Worm (Caenorhabditis elegans) whole organism, mixed stage, embryonic: Measurements from ENCODE around the gene zipt-2.2.
"Not testable (repeated sequence)": the region's sequence is repeated elsewhere in the genome, so short reads cannot be mapped to it uniquely, and the experiment has no call there.

Experiments used
- M03D4.4 ChIP-seq: sonication (generic microtip); optimal IDR thresholded peaks from 2 replicates; lab custom pipeline; 2017; ENCODE audit warnings: mild to moderate bottlenecking, missing genetic modification characterization, missing compliant biosample characterization
- blmp-1 ChIP-seq: fragments of 150-350 bp; optimal IDR thresholded peaks from 2 replicates; lab custom pipeline; 2014; ENCODE audit warnings: missing biosample characterization, missing genetic modification characterization
- ceh-39 ChIP-seq: fragments of 150-350 bp; optimal IDR thresholded peaks from 2 replicates; lab custom pipeline; 2014; ENCODE audit warnings: missing biosample characterization, missing genetic modification characterization
- ceh-43 ChIP-seq: fragments of 200-800 bp; sonication (Bioruptor generic); optimal IDR thresholded peaks from 2 replicates; lab custom pipeline; 2018; ENCODE audit warnings: mild to moderate bottlenecking, missing genetic modification characterization, moderate library complexity, missing compliant biosample characterization
- ceh-83 ChIP-seq: fragments of 200-800 bp; sonication (Bioruptor generic); optimal IDR thresholded peaks from 2 replicates; lab custom pipeline; 2018; ENCODE audit warnings: mild to moderate bottlenecking, missing genetic modification characterization, missing compliant biosample characterization
- ces-1 ChIP-seq: fragments of 150-350 bp; optimal IDR thresholded peaks from 2 replicates; lab custom pipeline; 2014; ENCODE audit warnings: missing biosample characterization, missing genetic modification reagents, missing genetic modification characterization
- cnd-1 ChIP-seq: fragments of 200-800 bp; sonication (Bioruptor generic); optimal IDR thresholded peaks from 2 replicates; lab custom pipeline; 2018; ENCODE audit warnings: mild to moderate bottlenecking, missing genetic modification characterization, missing compliant biosample characterization
- elt-1 ChIP-seq: sonication (generic microtip); optimal IDR thresholded peaks from 2 replicates; lab custom pipeline; 2017; ENCODE audit warnings: missing genetic modification characterization, mild to moderate bottlenecking, missing compliant biosample characterization, antibody characterized with exemption, moderate library complexity, borderline replicate concordance; ENCODE audit not compliant: insufficient read depth
- flh-1 ChIP-seq: fragments of 200-800 bp; sonication (Bioruptor generic); optimal IDR thresholded peaks from 2 replicates; lab custom pipeline; 2018; ENCODE audit warnings: mild to moderate bottlenecking, missing genetic modification characterization, moderate library complexity, missing compliant biosample characterization
- ham-2 ChIP-seq: fragments of 200-800 bp; sonication (Bioruptor generic); optimal IDR thresholded peaks from 2 replicates; lab custom pipeline; 2018; ENCODE audit warnings: mild to moderate bottlenecking, missing genetic modification characterization, missing compliant biosample characterization
- hlh-1 ChIP-seq: fragments of 150-350 bp; optimal IDR thresholded peaks from 2 replicates; lab custom pipeline; 2014; ENCODE audit warnings: missing biosample characterization, missing genetic modification reagents, missing genetic modification characterization
- lin-13 ChIP-seq: fragments of 150-350 bp; optimal IDR thresholded peaks from 2 replicates; lab custom pipeline; 2014; ENCODE audit warnings: missing biosample characterization, missing genetic modification characterization
- lsy-2 ChIP-seq: fragments of 150-350 bp; optimal IDR thresholded peaks from 2 replicates; lab custom pipeline; 2014; ENCODE audit warnings: missing biosample characterization, missing genetic modification characterization
- mab-5 ChIP-seq: fragments of 150-350 bp; optimal IDR thresholded peaks from 2 replicates; lab custom pipeline; 2014; ENCODE audit warnings: missing biosample characterization, missing genetic modification characterization
- mep-1 ChIP-seq: fragments of 150-350 bp; optimal IDR thresholded peaks from 2 replicates; lab custom pipeline; 2017; ENCODE audit warnings: missing biosample characterization, missing genetic modification reagents, missing genetic modification characterization, inconsistent platforms
- mls-2 ChIP-seq: sonication (generic microtip); optimal IDR thresholded peaks from 2 replicates; lab custom pipeline; 2016; ENCODE audit warnings: mild to moderate bottlenecking, missing genetic modification characterization, moderate library complexity, missing compliant biosample characterization
- nhr-237 ChIP-seq: fragments of 150-350 bp; optimal IDR thresholded peaks from 2 replicates; lab custom pipeline; 2014; ENCODE audit warnings: missing biosample characterization, missing genetic modification characterization
- nhr-28 ChIP-seq: fragments of 150-350 bp; optimal IDR thresholded peaks from 2 replicates; lab custom pipeline; 2014; ENCODE audit warnings: missing biosample characterization, missing genetic modification characterization
- nhr-76 ChIP-seq: sonication (generic microtip); optimal IDR thresholded peaks from 2 replicates; lab custom pipeline; 2017; ENCODE audit warnings: missing biosample characterization, missing genetic modification characterization
- sem-2 ChIP-seq: fragments of 200-800 bp; sonication (Bioruptor generic); optimal IDR thresholded peaks from 2 replicates; lab custom pipeline; 2018; ENCODE audit warnings: mild to moderate bottlenecking, missing genetic modification characterization, missing compliant biosample characterization
- tbx-8 ChIP-seq: fragments of 200-800 bp; sonication (Bioruptor generic); optimal IDR thresholded peaks from 2 replicates; lab custom pipeline; 2018; ENCODE audit warnings: mild to moderate bottlenecking, missing genetic modification characterization, moderate library complexity, missing compliant biosample characterization
- unc-39 ChIP-seq: fragments of 150-350 bp; optimal IDR thresholded peaks from 2 replicates; lab custom pipeline; 2014; ENCODE audit warnings: missing biosample characterization, missing genetic modification characterization
- zip-8 ChIP-seq: fragments of 150-350 bp; optimal IDR thresholded peaks from 2 replicates; lab custom pipeline; 2014; ENCODE audit warnings: missing biosample characterization, missing genetic modification characterization
- ztf-11 ChIP-seq: fragments of 150-350 bp; optimal IDR thresholded peaks from 2 replicates; lab custom pipeline; 2014; ENCODE audit warnings: missing biosample characterization, missing genetic modification characterization

Gene zipt-2.2

DNA sequence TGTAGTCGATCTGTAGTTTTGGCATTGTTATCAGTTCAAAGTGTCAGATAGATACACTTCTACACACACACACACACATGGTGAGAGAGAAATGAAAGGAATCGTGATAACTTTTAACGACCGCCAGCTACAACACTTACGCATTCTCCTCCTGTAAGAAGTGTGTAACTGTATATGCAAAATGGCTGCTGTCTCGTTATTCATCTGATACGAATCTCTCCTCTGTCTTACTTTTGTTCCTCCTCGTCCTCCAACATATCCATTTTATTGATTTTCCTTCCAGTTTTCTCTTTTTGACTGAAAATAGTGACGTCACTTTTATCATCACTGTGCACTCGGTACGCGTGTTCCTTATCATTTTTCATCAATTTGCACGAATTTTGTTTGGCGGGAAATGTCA is 22.4 kb downstream of the zipt-2.2 start:
- TF ChIP-seq nhr-28 (tag; lab: Kevin White, UChicago) (peak; percentile 32), ces-1 (GFP tag; lab: Kevin White, UChicago) (no peak)

DNA sequence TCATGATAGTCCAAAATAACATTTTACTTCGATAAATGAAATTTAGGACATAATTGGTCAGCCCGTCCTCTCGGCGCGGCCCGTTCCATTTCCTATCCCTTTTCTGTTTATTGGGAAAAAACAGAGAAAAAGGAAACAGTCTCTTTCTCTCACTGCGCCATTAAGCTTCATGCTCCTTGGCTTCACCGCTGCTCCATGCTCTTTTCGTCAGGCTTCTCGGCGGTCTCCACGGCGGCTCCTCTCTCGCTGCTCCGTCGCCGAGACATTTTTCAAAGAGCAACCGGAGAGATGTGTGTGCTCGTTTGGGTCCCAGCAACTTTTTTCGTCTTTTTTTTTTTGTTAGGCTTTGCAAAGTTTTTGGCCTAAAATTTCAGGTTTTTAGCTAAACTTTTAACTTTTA is 24.3 kb downstream of the zipt-2.2 start:
- TF ChIP-seq ceh-83 (GFP tag; lab: Kevin White, UChicago) (no peak), elt-1 (tag; lab: Kevin White, UChicago) (no peak)

DNA sequence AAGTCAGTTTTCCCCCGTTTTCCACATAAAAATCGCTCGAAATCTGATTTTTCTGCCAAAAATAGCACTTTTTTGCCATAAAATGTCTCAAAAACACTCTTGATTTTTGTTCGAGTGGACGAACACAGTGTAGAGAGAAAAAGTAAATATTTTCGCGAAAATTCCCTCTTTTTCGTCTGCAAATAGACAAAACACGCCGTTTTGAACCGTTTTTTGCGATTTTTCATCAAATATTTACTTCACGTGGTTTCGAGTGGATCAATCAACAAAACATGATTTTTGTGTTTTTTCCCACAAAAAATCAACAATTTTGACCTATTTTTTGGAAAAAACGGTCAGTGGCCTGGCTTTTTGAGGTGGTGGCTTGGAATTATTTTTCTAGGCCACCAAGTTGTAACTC is 26.1 kb downstream of the zipt-2.2 start:
- TF ChIP-seq sem-2 (GFP tag; lab: Kevin White, UChicago) (no peak), ztf-11 (tag; lab: Kevin White, UChicago) (no peak), lsy-2 (tag; lab: Kevin White, UChicago) (no peak), ham-2 (GFP tag; lab: Kevin White, UChicago) (no peak), elt-1 (tag; lab: Kevin White, UChicago) (no peak), unc-39 (no peak), nhr-237 (tag; lab: Kevin White, UChicago) (no peak), flh-1 (no peak), tbx-8 (no peak)

DNA sequence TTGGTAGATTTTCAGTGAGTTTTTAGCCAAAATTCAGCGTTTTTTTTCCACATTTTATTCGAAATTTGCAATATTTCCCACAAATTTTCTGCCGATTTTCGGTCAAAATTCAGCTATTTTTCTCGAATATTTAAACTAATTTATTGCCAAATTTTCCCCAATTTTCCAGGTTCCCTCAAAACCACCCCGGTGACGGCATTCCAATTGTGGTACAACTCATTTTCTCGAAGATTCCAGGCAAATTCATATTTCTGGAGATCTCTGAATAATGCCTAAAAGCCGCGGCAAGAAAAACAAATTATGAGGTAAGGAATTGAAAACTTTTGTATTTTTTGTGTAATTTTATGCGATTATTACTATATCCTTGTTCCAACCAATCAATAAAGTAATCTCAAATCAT is 28.1 kb downstream of the zipt-2.2 start, which contains the start of gene osgn-1:
Gene osgn-1, plus strand, starts transcription at position 301 of the 400 bp plus-strand sequence.
- no peak for TF ChIP-seq mep-1 (tag; lab: Kevin White, UChicago)
- no peak for TF ChIP-seq ceh-43 (GFP tag; lab: Kevin White, UChicago)
- no peak for TF ChIP-seq blmp-1
- no peak for TF ChIP-seq tbx-8
- no peak for TF ChIP-seq M03D4.4 (tag; lab: Kevin White, UChicago)
- TF ChIP-seq nhr-76 (tag; lab: Kevin White, UChicago): no peak
- no peak for TF ChIP-seq cnd-1 (tag; lab: Kevin White, UChicago)
- no peak for TF ChIP-seq mab-5 (tag; lab: Kevin White, UChicago)
- TF ChIP-seq, all 35 proteins: peak for 0

DNA sequence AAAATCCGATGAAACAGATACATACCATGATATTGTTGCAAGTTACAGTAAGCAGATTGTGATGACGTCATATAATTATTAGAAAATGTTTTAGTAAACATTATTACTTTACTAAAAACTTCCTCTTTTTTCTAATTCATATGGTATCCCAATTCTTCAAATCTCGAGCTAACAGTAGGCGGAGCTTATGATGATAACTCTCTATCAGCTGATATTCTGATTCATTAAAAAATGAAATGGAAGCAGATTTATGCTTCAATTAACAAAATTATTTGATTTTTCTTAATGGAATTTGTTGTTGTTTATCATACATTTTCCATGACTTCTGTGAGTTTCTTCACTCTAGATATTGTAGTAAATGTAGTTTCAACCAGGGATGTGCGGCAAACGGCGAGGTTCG is 30.9 kb downstream of the zipt-2.2 start, which contains the start of gene pax-2:
Gene pax-2, minus strand, starts transcription at position 101 of the 400 bp plus-strand sequence.
- TF ChIP-seq hlh-1 (tag; lab: Kevin White, UChicago) (no peak), zip-8 (peak; percentile 75)

DNA sequence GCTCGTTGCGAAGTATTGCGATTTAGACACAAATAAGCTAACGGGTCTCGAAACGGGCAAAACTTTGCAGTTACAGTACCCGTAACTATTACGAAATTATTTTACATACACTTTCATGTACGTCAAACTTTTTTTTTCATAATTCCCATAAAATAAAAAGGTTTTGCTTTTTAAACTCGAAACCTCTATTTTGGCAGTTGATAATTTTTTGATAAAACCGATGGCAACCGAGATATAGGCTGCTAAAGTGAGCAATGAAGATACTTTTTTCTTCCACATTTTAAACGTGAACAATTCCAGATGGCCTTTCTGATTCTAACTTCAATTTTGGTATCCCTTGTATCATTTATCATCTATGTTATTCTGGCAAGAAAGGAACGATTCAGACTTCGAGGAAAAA is 38.0 kb downstream of the zipt-2.2 start, which contains the start of gene cyp-25A6:
Gene cyp-25A6, plus strand, starts transcription at position 301 of the 400 bp plus-strand sequence.
- TF ChIP-seq ceh-39; nhr-237 (tag; lab: Kevin White, UChicago); ces-1 (GFP tag; lab: Kevin White, UChicago): not testable (repeated sequence)

DNA sequence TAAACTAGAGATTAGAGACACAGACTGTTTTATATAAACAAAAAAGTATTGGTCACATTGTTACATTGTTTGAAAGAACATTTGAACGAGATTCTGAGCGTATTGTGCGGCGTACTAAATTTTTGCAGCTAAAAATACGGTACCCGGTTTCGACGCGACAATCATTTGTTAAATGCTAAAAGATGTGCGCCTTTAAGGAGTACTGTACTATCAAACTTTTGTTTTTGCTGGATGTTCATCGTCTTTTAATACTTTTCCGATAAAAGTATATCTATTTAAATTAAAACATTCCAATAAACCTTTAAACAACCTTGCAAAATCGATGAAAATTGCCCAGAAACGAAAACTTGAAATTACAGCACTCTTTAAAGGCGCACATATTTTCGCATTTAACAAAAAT is 38.4 kb downstream of the zipt-2.2 start, which contains the start of gene K06B9.6:
Gene K06B9.6, minus strand, starts transcription at position 101 of the 400 bp plus-strand sequence.
- not testable (repeated sequence) for TF ChIP-seq tbx-8; mls-2 (tag; lab: Kevin White, UChicago); sem-2 (GFP tag; lab: Kevin White, UChicago)

DNA sequence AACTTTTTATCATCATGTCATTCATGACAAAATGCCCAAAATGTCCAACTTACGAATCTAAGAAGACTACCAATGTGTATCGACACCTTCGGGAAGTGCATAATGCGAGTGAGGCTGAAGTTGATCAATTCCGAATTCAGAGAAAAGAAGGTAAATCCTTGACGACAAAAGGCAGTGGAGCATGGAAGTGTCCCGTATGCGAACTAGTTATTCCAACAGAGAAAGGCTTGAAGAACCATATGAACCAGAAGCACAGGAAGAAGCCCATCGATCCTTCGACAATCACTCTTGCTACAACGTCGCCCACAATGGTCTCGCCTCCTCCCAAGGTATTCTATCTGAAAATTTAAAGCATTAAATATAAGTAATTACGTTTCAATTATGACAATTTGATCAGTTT is 49.1 kb downstream of the zipt-2.2 start, which contains the start of gene K08D10.11:
Gene K08D10.11, minus strand, starts transcription at position 101 of the 400 bp plus-strand sequence.
- TF ChIP-seq lin-13 (tag; lab: Kevin White, UChicago); flh-1; elt-1 (tag; lab: Kevin White, UChicago): not testable (repeated sequence)

DNA sequence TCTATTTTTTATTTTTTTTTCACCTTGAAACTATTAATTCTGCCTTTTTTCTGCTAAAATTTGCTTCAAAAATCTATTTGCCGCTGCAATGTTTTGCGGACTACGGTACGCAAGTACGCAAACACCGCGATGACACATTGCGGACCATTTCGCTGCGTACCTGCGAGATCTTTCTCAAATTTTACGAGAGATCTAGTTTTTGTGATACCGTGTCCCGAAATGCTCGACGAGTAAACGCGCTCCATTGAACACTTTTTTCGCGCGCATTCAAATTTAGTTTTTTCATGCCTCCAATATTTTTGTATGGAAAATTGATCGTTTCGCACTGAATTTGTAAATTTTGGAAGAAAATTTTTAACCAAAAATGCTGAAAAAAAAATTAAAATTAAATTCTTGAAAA is 50.4 kb downstream of the zipt-2.2 start:
- peak; percentile 62 for TF ChIP-seq lsy-2 (tag; lab: Kevin White, UChicago)
